Worm (Caenorhabditis elegans) whole organism, mixed stage, embryonic: ENCODE measurements around the gene Y60A3A.23.

Experiments used
- M03D4.4 ChIP-seq: sonication (generic microtip); optimal IDR thresholded peaks from 2 replicates; lab custom pipeline; 2017; ENCODE audit warnings: mild to moderate bottlenecking, missing genetic modification characterization, missing compliant biosample characterization
- bed-3 ChIP-seq: fragments of 200-800 bp; sonication (Bioruptor generic); optimal IDR thresholded peaks from 3 replicates; lab custom pipeline; 2018; ENCODE audit warnings: mild to moderate bottlenecking, missing genetic modification characterization, moderate library complexity, missing compliant biosample characterization
- ceh-39 ChIP-seq: fragments of 150-350 bp; optimal IDR thresholded peaks from 2 replicates; lab custom pipeline; 2014; ENCODE audit warnings: missing biosample characterization, missing genetic modification characterization
- ceh-43 ChIP-seq: fragments of 200-800 bp; sonication (Bioruptor generic); optimal IDR thresholded peaks from 2 replicates; lab custom pipeline; 2018; ENCODE audit warnings: mild to moderate bottlenecking, missing genetic modification characterization, moderate library complexity, missing compliant biosample characterization
- ceh-83 ChIP-seq: fragments of 200-800 bp; sonication (Bioruptor generic); optimal IDR thresholded peaks from 2 replicates; lab custom pipeline; 2018; ENCODE audit warnings: mild to moderate bottlenecking, missing genetic modification characterization, missing compliant biosample characterization
- ces-1 ChIP-seq: fragments of 150-350 bp; optimal IDR thresholded peaks from 2 replicates; lab custom pipeline; 2014; ENCODE audit warnings: missing biosample characterization, missing genetic modification reagents, missing genetic modification characterization
- drap-1 ChIP-seq: fragments of 200-800 bp; sonication (Bioruptor generic); optimal IDR thresholded peaks from 3 replicates; lab custom pipeline; 2018; ENCODE audit warnings: mild to moderate bottlenecking, missing genetic modification characterization, missing compliant biosample characterization
- elt-1 ChIP-seq: sonication (generic microtip); optimal IDR thresholded peaks from 2 replicates; lab custom pipeline; 2017; ENCODE audit warnings: missing genetic modification characterization, mild to moderate bottlenecking, missing compliant biosample characterization, antibody characterized with exemption, moderate library complexity, borderline replicate concordance; ENCODE audit not compliant: insufficient read depth
- elt-3 ChIP-seq: fragments of 150-350 bp; optimal IDR thresholded peaks from 2 replicates; lab custom pipeline; 2014; ENCODE audit warnings: missing biosample characterization, missing genetic modification characterization
- flh-1 ChIP-seq: fragments of 200-800 bp; sonication (Bioruptor generic); optimal IDR thresholded peaks from 2 replicates; lab custom pipeline; 2018; ENCODE audit warnings: mild to moderate bottlenecking, missing genetic modification characterization, moderate library complexity, missing compliant biosample characterization
- hlh-1 ChIP-seq: fragments of 150-350 bp; optimal IDR thresholded peaks from 2 replicates; lab custom pipeline; 2014; ENCODE audit warnings: missing biosample characterization, missing genetic modification reagents, missing genetic modification characterization
- lin-13 ChIP-seq: fragments of 150-350 bp; optimal IDR thresholded peaks from 2 replicates; lab custom pipeline; 2014; ENCODE audit warnings: missing biosample characterization, missing genetic modification characterization
- lin-32 ChIP-seq: fragments of 200-800 bp; sonication (Bioruptor generic); optimal IDR thresholded peaks from 2 replicates; lab custom pipeline; 2018; ENCODE audit warnings: mild to moderate bottlenecking, missing genetic modification characterization, missing compliant biosample characterization
- mep-1 ChIP-seq: fragments of 150-350 bp; optimal IDR thresholded peaks from 2 replicates; lab custom pipeline; 2017; ENCODE audit warnings: missing biosample characterization, missing genetic modification reagents, missing genetic modification characterization, inconsistent platforms
- mls-2 ChIP-seq: sonication (generic microtip); optimal IDR thresholded peaks from 2 replicates; lab custom pipeline; 2016; ENCODE audit warnings: mild to moderate bottlenecking, missing genetic modification characterization, moderate library complexity, missing compliant biosample characterization
- nhr-237 ChIP-seq: fragments of 150-350 bp; optimal IDR thresholded peaks from 2 replicates; lab custom pipeline; 2014; ENCODE audit warnings: missing biosample characterization, missing genetic modification characterization
- pha-4 ChIP-seq: fragments of 150-350 bp; optimal IDR thresholded peaks from 2 replicates; lab custom pipeline; 2018; ENCODE audit warnings: missing biosample characterization, missing genetic modification reagents, missing genetic modification characterization
- sem-2 ChIP-seq: fragments of 200-800 bp; sonication (Bioruptor generic); optimal IDR thresholded peaks from 2 replicates; lab custom pipeline; 2018; ENCODE audit warnings: mild to moderate bottlenecking, missing genetic modification characterization, missing compliant biosample characterization
- sptf-1 ChIP-seq: sonication (generic microtip); optimal IDR thresholded peaks from 2 replicates; lab custom pipeline; 2017; ENCODE audit warnings: mild to moderate bottlenecking, missing genetic modification characterization, moderate library complexity, missing compliant biosample characterization
- unc-39 ChIP-seq: fragments of 150-350 bp; optimal IDR thresholded peaks from 2 replicates; lab custom pipeline; 2014; ENCODE audit warnings: missing biosample characterization, missing genetic modification characterization
- unc-62 ChIP-seq: fragments of 150-350 bp; optimal IDR thresholded peaks from 2 replicates; lab custom pipeline; 2014; ENCODE audit warnings: missing biosample characterization, missing genetic modification reagents, missing genetic modification characterization
- zip-8 ChIP-seq: fragments of 150-350 bp; optimal IDR thresholded peaks from 2 replicates; lab custom pipeline; 2014; ENCODE audit warnings: missing biosample characterization, missing genetic modification characterization

The Y60A3A.23 gene

ce11 chrV:20047310-20047709 is 39.7 kb downstream of the Y60A3A.23 start, which contains the start of gene spe-19:
Gene spe-19, minus strand, starts transcription at chrV:20047410.
- no peak for TF ChIP-seq ces-1 (GFP tag; lab: Kevin White, UChicago)
- no peak for TF ChIP-seq flh-1 (GFP tag; lab: Kevin White, UChicago)
- TF ChIP-seq drap-1, result no peak
- TF ChIP-seq hlh-1 (tag; lab: Kevin White, UChicago), result no peak
- TF ChIP-seq lin-32 (GFP tag; lab: Kevin White, UChicago), result no peak
- TF ChIP-seq ceh-43, result no peak

ce11 chrV:20049065-20049464 is 41.5 kb downstream of the Y60A3A.23 start, which contains the start of gene srh-233:
Gene srh-233, plus strand, starts transcription at chrV:20049365.
- no peak for TF ChIP-seq ces-1 (GFP tag; lab: Kevin White, UChicago)
- no peak for TF ChIP-seq mep-1 (tag; lab: Kevin White, UChicago)
- TF ChIP-seq ceh-83 (GFP tag; lab: Kevin White, UChicago), result no peak
- no peak for TF ChIP-seq ceh-39
- no peak for TF ChIP-seq pha-4
- no peak for TF ChIP-seq elt-3 (tag; lab: Kevin White, UChicago)
- no peak for TF ChIP-seq mls-2 (tag; lab: Kevin White, UChicago)
- no peak for TF ChIP-seq unc-62
- TF ChIP-seq unc-39 (tag; lab: Kevin White, UChicago), result no peak
- no peak for TF ChIP-seq nhr-237 (tag; lab: Kevin White, UChicago)
- no peak for TF ChIP-seq sptf-1 (tag; lab: Kevin White, UChicago)
- TF ChIP-seq zip-8, result no peak
- TF ChIP-seq bed-3 (GFP tag; lab: Kevin White, UChicago), result no peak
- no peak for TF ChIP-seq lin-13 (tag; lab: Kevin White, UChicago)
- TF ChIP-seq M03D4.4, result no peak
- TF ChIP-seq elt-1, result no peak
- no peak for TF ChIP-seq sem-2 (GFP tag; lab: Kevin White, UChicago)
